Worm (Caenorhabditis elegans) whole organism, L1 larva: ENCODE results near the gene asp-13.

ENCODE experiments used
- C16A3.4 ChIP-seq: fragments of 150-350 bp; optimal IDR thresholded peaks from 2 replicates; lab custom pipeline; 2014; ENCODE audit warnings: missing biosample characterization, missing genetic modification characterization
- C34B4.2 ChIP-seq: sonication (generic microtip); optimal IDR thresholded peaks from 2 replicates; lab custom pipeline; 2017; ENCODE audit warnings: mild to moderate bottlenecking, missing genetic modification characterization, missing compliant biosample characterization
- Y116A8C.19 ChIP-seq: sonication (generic microtip); optimal IDR thresholded peaks from 2 replicates; lab custom pipeline; 2016; ENCODE audit warnings: missing compliant biosample characterization, missing genetic modification characterization, borderline replicate concordance
- aha-1 ChIP-seq: fragments of 150-350 bp; optimal IDR thresholded peaks from 2 replicates; lab custom pipeline; 2014; ENCODE audit warnings: missing biosample characterization, missing genetic modification characterization
- aly-2 ChIP-seq: fragments of 150-350 bp; optimal IDR thresholded peaks from 2 replicates; lab custom pipeline; 2014; ENCODE audit warnings: missing biosample characterization, missing genetic modification characterization
- ama-1 ChIP-seq: fragments of 150-350 bp; optimal IDR thresholded peaks from 2 replicates; lab custom pipeline; 2014
- blmp-1 ChIP-seq: fragments of 150-350 bp; optimal IDR thresholded peaks from 2 replicates; lab custom pipeline; 2014; ENCODE audit warnings: missing biosample characterization, missing genetic modification characterization
- ceh-63 ChIP-seq: fragments of 200-800 bp; sonication (Bioruptor generic); optimal IDR thresholded peaks from 2 replicates; lab custom pipeline; 2018; ENCODE audit warnings: mild to moderate bottlenecking, missing genetic modification characterization, missing compliant biosample characterization
- ceh-8 ChIP-seq: fragments of 200-800 bp; sonication (Bioruptor generic); optimal IDR thresholded peaks from 2 replicates; lab custom pipeline; 2018; ENCODE audit warnings: mild to moderate bottlenecking, missing genetic modification characterization, moderate library complexity, missing compliant biosample characterization
- ceh-88 ChIP-seq: fragments of 200-800 bp; sonication (Bioruptor generic); IDR thresholded peaks from 2 replicates; pipeline ENCODE4 v1.3.6; 2022; ENCODE audit warnings: missing genetic modification characterization, missing compliant biosample characterization
- dsc-1 ChIP-seq: sonication (generic microtip); optimal IDR thresholded peaks from 2 replicates; lab custom pipeline; 2016; ENCODE audit warnings: mild to moderate bottlenecking, missing genetic modification characterization, missing compliant biosample characterization
- egl-13 ChIP-seq: sonication (generic microtip); optimal IDR thresholded peaks from 2 replicates; lab custom pipeline; 2016; ENCODE audit warnings: missing genotype, missing genetic modification reagents, missing genetic modification characterization, missing compliant biosample characterization
- egl-27 ChIP-seq, 2 experiments: fragments of 150-350 bp in 1 of 2; sonication (generic microtip); optimal IDR thresholded peaks; 3 replicates each; lab custom pipeline; 2017 to 2018; ENCODE audit warnings: missing biosample characterization in 2 of 2, missing genetic modification characterization in 2 of 2, missing genetic modification reagents in 2 of 2
- elt-3 ChIP-seq, 6 experiments: fragments of 150-350 bp in 1 of 6; sonication (generic microtip); optimal IDR thresholded peaks; 2 replicates each; lab custom pipeline; 2017 to 2018; ENCODE audit warnings: missing biosample characterization in 6 of 6, missing genetic modification characterization in 6 of 6, inconsistent platforms in 1 of 6
- ets-5 ChIP-seq: fragments of 200-800 bp; sonication (Bioruptor generic); IDR thresholded peaks from 2 replicates; pipeline ENCODE4 v1.3.6; 2022; ENCODE audit warnings: missing genetic modification characterization, missing compliant biosample characterization
- fkh-10 ChIP-seq: sonication (generic microtip); optimal IDR thresholded peaks from 2 replicates; lab custom pipeline; 2017; ENCODE audit warnings: missing biosample characterization, missing genetic modification reagents, missing genetic modification characterization
- fkh-8 ChIP-seq: sonication (generic microtip); optimal IDR thresholded peaks from 2 replicates; lab custom pipeline; 2016; ENCODE audit warnings: mild to moderate bottlenecking, missing genetic modification characterization, missing compliant biosample characterization
- hlh-17 ChIP-seq: fragments of 200-800 bp; sonication (Bioruptor generic); optimal IDR thresholded peaks from 2 replicates; lab custom pipeline; 2018; ENCODE audit warnings: missing genetic modification characterization, mild to moderate bottlenecking, missing compliant biosample characterization, moderate library complexity, borderline replicate concordance
- hpl-2 ChIP-seq: fragments of 150-350 bp; optimal IDR thresholded peaks from 2 replicates; lab custom pipeline; 2014; ENCODE audit warnings: missing biosample characterization, missing genetic modification reagents, missing genetic modification characterization
- irx-1 ChIP-seq: sonication (generic microtip); optimal IDR thresholded peaks from 2 replicates; lab custom pipeline; 2016; ENCODE audit warnings: missing genetic modification characterization, missing compliant biosample characterization
- jun-1 ChIP-seq: fragments of 150-350 bp; optimal IDR thresholded peaks from 2 replicates; lab custom pipeline; 2014; ENCODE audit warnings: missing biosample characterization, missing genetic modification reagents, missing genetic modification characterization
- lin-35 ChIP-seq, 2 experiments: fragments of 150-350 bp; optimal IDR thresholded peaks; 2 replicates each; lab custom pipeline; 2014; ENCODE audit warnings: missing biosample characterization in 2 of 2, missing genetic modification characterization in 2 of 2, missing genetic modification reagents in 2 of 2
- lin-39 ChIP-seq: fragments of 150-350 bp; optimal IDR thresholded peaks from 2 replicates; lab custom pipeline; 2014; ENCODE audit warnings: missing biosample characterization, missing genetic modification reagents, missing genetic modification characterization
- lir-3 ChIP-seq: sonication (generic microtip); optimal IDR thresholded peaks from 2 replicates; lab custom pipeline; 2016; ENCODE audit warnings: mild to moderate bottlenecking, missing genetic modification characterization, moderate library complexity, missing compliant biosample characterization; ENCODE audit not compliant: poor library complexity
- lsy-2 ChIP-seq, 2 experiments: fragments of 150-350 bp; optimal IDR thresholded peaks; 2 replicates each; lab custom pipeline; 2014; ENCODE audit warnings: missing biosample characterization in 2 of 2, missing genetic modification characterization in 2 of 2
- mab-9 ChIP-seq: fragments of 200-800 bp; sonication (Bioruptor generic); IDR thresholded peaks from 2 replicates; pipeline ENCODE4 v1.3.6; 2022; ENCODE audit warnings: missing genetic modification reagents, missing genetic modification characterization, missing compliant biosample characterization
- mef-2 ChIP-seq: fragments of 150-350 bp; optimal IDR thresholded peaks from 2 replicates; lab custom pipeline; 2014; ENCODE audit warnings: missing biosample characterization, missing genetic modification characterization
- mep-1 ChIP-seq: fragments of 150-350 bp; optimal IDR thresholded peaks from 2 replicates; lab custom pipeline; 2014; ENCODE audit warnings: missing biosample characterization, missing genetic modification characterization
- nhr-11 ChIP-seq: fragments of 150-350 bp; optimal IDR thresholded peaks from 2 replicates; lab custom pipeline; 2014; ENCODE audit warnings: missing biosample characterization, missing genetic modification characterization
- nhr-12 ChIP-seq: sonication (generic microtip); optimal IDR thresholded peaks from 2 replicates; lab custom pipeline; 2017; ENCODE audit warnings: missing biosample characterization, missing genetic modification characterization
- nhr-19 ChIP-seq: fragments of 200-800 bp; sonication (Bioruptor generic); conservative IDR thresholded peaks from 2 replicates; pipeline ENCODE4 v1.3.6; 2022; ENCODE audit warnings: missing genetic modification characterization, missing compliant biosample characterization
- nhr-20 ChIP-seq: sonication (generic microtip); optimal IDR thresholded peaks from 2 replicates; lab custom pipeline; 2016; ENCODE audit warnings: mild to moderate bottlenecking, missing genetic modification characterization, missing compliant biosample characterization
- nhr-237 ChIP-seq: fragments of 150-350 bp; optimal IDR thresholded peaks from 2 replicates; lab custom pipeline; 2014; ENCODE audit warnings: missing biosample characterization, missing genetic modification characterization
- nhr-28 ChIP-seq: fragments of 150-350 bp; optimal IDR thresholded peaks from 2 replicates; lab custom pipeline; 2014; ENCODE audit warnings: missing biosample characterization, missing genetic modification characterization
- nhr-47 ChIP-seq: sonication (generic microtip); optimal IDR thresholded peaks from 2 replicates; lab custom pipeline; 2016; ENCODE audit warnings: mild to moderate bottlenecking, missing genetic modification characterization, moderate library complexity, missing compliant biosample characterization
- nhr-71 ChIP-seq: sonication (generic microtip); optimal IDR thresholded peaks from 2 replicates; lab custom pipeline; 2016; ENCODE audit warnings: mild to moderate bottlenecking, missing genetic modification characterization, moderate library complexity, missing compliant biosample characterization
- nhr-76 ChIP-seq: sonication (generic microtip); optimal IDR thresholded peaks from 2 replicates; lab custom pipeline; 2017; ENCODE audit warnings: missing biosample characterization, missing genetic modification characterization
- nhr-77 ChIP-seq: fragments of 150-350 bp; optimal IDR thresholded peaks from 2 replicates; lab custom pipeline; 2014; ENCODE audit warnings: missing biosample characterization, missing genetic modification characterization
- nhr-84 ChIP-seq: sonication (generic microtip); optimal IDR thresholded peaks from 2 replicates; lab custom pipeline; 2017; ENCODE audit warnings: missing biosample characterization, missing genetic modification characterization
- rnt-1 ChIP-seq: sonication (generic microtip); optimal IDR thresholded peaks from 2 replicates; lab custom pipeline; 2016; ENCODE audit warnings: mild to moderate bottlenecking, missing genetic modification characterization, moderate library complexity, missing compliant biosample characterization
- skn-1 ChIP-seq: fragments of 150-350 bp; optimal IDR thresholded peaks from 2 replicates; lab custom pipeline; 2014; ENCODE audit warnings: missing biosample characterization, missing genetic modification characterization
- snpc-4 ChIP-seq: fragments of 150-350 bp; optimal IDR thresholded peaks from 2 replicates; lab custom pipeline; 2014; ENCODE audit warnings: missing biosample characterization, missing genetic modification characterization
- snu-23 ChIP-seq: sonication (generic microtip); optimal IDR thresholded peaks from 2 replicates; lab custom pipeline; 2016; ENCODE audit warnings: missing genetic modification characterization, missing compliant biosample characterization
- sox-4 ChIP-seq: sonication (generic microtip); optimal IDR thresholded peaks from 2 replicates; lab custom pipeline; 2016; ENCODE audit warnings: missing genetic modification characterization, missing compliant biosample characterization
- sptf-1 ChIP-seq: fragments of 150-350 bp; optimal IDR thresholded peaks from 2 replicates; lab custom pipeline; 2014; ENCODE audit warnings: missing biosample characterization, missing genetic modification characterization
- swsn-7 ChIP-seq: sonication (generic microtip); optimal IDR thresholded peaks from 2 replicates; lab custom pipeline; 2016; ENCODE audit warnings: missing genetic modification characterization, missing compliant biosample characterization
- unc-130 ChIP-seq: fragments of 150-350 bp; optimal IDR thresholded peaks from 2 replicates; lab custom pipeline; 2017; ENCODE audit warnings: missing biosample characterization, missing genetic modification characterization, inconsistent platforms
- unc-30 ChIP-seq: sonication (generic microtip); optimal IDR thresholded peaks from 2 replicates; lab custom pipeline; 2017; ENCODE audit warnings: missing biosample characterization, missing genetic modification characterization
- unc-62 ChIP-seq: fragments of 150-350 bp; optimal IDR thresholded peaks from 2 replicates; lab custom pipeline; 2014; ENCODE audit warnings: missing biosample characterization, missing genetic modification reagents, missing genetic modification characterization
- unc-98 ChIP-seq: fragments of 200-800 bp; sonication (Bioruptor generic); IDR thresholded peaks from 2 replicates; pipeline ENCODE4 v1.3.6; 2022; ENCODE audit warnings: missing genetic modification characterization, missing compliant biosample characterization
- vab-15 ChIP-seq: sonication (generic microtip); optimal IDR thresholded peaks from 2 replicates; lab custom pipeline; 2017; ENCODE audit warnings: missing genotype, mild to moderate bottlenecking, missing genetic modification characterization, missing compliant biosample characterization
- xbp-1 ChIP-seq: sonication (generic microtip); optimal IDR thresholded peaks from 2 replicates; lab custom pipeline; 2016; ENCODE audit warnings: missing genetic modification characterization, missing compliant biosample characterization
- zip-4 ChIP-seq: fragments of 200-800 bp; sonication (Bioruptor generic); optimal IDR thresholded peaks from 2 replicates; lab custom pipeline; 2018; ENCODE audit warnings: mild to moderate bottlenecking, missing genetic modification characterization, moderate library complexity, missing compliant biosample characterization
- ztf-11 ChIP-seq, 2 experiments: sonication (generic microtip); optimal IDR thresholded peaks; 2 replicates each; lab custom pipeline; 2016 to 2017; ENCODE audit warnings: missing genetic modification characterization in 2 of 2, missing biosample characterization in 1 of 2, missing compliant biosample characterization in 1 of 2

The asp-13 gene

DNA sequence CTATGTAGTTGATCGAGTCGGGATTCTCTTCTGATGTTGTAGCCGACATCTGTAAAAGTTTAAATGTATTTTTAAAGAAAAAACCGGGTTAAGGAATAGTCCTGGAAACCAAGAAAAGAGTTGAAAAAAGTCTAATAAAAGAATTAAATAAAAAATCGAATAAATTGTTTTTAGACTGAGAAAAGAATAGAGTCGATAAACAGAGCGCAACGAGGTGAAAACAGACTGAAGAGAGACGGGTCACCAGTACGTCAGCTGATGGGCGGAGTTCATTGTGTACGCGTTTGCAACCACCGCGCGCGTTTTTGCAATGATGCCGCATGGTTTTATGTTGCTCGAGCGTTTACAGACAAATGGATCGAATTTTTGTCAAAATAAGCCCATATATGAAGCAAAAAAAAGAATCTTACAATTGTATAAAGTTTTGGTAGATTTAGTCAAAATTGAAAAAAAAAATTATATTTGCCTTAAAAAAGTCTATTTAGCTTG, 11.7 kb downstream of the asp-13 start, which contains the start of gene atg-18:
Gene atg-18, minus strand, starts transcription at position 51 of the 489 bp plus-strand sequence.
- TF ChIP-seq unc-30 (no peak), mab-9 (GFP tag; lab: Robert Waterston, UW) (no peak), ztf-11 (tag; optimal IDR thresholded peaks at IDR 0.05; lab: Kevin White, UChicago) (peak in 1 of 2 experiments; percentile 29), aha-1 (tag; lab: Kevin White, UChicago) (peak; percentile 19), nhr-77 (tag; lab: Kevin White, UChicago) (no peak), C34B4.2 (tag; lab: Kevin White, UChicago) (no peak), lsy-2 (tag; optimal IDR thresholded peaks at IDR 0.05; lab: Kevin White, UChicago) (peak; percentile 69 to 74), swsn-7 (tag; lab: Kevin White, UChicago) (peak; percentile 74), nhr-71 (tag; lab: Kevin White, UChicago) (peak; percentile 87), nhr-47 (tag; lab: Kevin White, UChicago) (peak; percentile 79), elt-3 (tag; optimal IDR thresholded peaks at IDR 0.05; lab: Kevin White, UChicago) (peak in 1 of 6 experiments; percentile 54), ceh-63 (no peak), nhr-12 (tag; lab: Kevin White, UChicago) (no peak), aly-2 (tag; lab: Kevin White, UChicago) (no peak), fkh-10 (GFP tag; lab: Kevin White, UChicago) (no peak), sptf-1 (no peak), hpl-2 (GFP tag; lab: Kevin White, UChicago) (peak; percentile 63), unc-98 (GFP tag; lab: Robert Waterston, UW) (no peak), lin-39 (peak; percentile 26), nhr-11 (no peak), jun-1 (tag; lab: Kevin White, UChicago) (no peak), blmp-1 (tag; lab: Kevin White, UChicago) (peak; percentile 76), nhr-237 (tag; lab: Kevin White, UChicago) (no peak), fkh-8 (peak; percentile 46), egl-13 (tag; lab: Kevin White, UChicago) (no peak), dsc-1 (peak; percentile 57), nhr-84 (tag; lab: Kevin White, UChicago) (no peak), Y116A8C.19 (tag; lab: Kevin White, UChicago) (no peak), nhr-76 (tag; lab: Kevin White, UChicago) (no peak), egl-27 (tag; optimal IDR thresholded peaks at IDR 0.05; lab: Kevin White, UChicago) (no peak), unc-130 (tag; lab: Kevin White, UChicago) (peak; percentile 58), vab-15 (tag; lab: Kevin White, UChicago) (no peak), C16A3.4 (tag; lab: Kevin White, UChicago) (peak; percentile 68), snu-23 (GFP tag; lab: Kevin White, UChicago) (peak; percentile 81), ets-5 (GFP tag; lab: Robert Waterston, UW) (no peak), snpc-4 (tag; lab: Kevin White, UChicago) (peak; percentile 34), sox-4 (tag; lab: Kevin White, UChicago) (peak; percentile 5), lir-3 (tag; lab: Kevin White, UChicago) (no peak), hlh-17 (no peak), xbp-1 (tag; lab: Kevin White, UChicago) (peak; percentile 70), unc-62 (GFP tag; lab: Kevin White, UChicago) (no peak), zip-4 (GFP tag; lab: Kevin White, UChicago) (no peak), skn-1 (peak; percentile 83), ceh-88 (no peak), nhr-20 (tag; lab: Kevin White, UChicago) (peak; percentile 84), ama-1 (no peak), nhr-19 (peak; percentile 76), lin-35 (GFP tag; optimal IDR thresholded peaks at IDR 0.05; lab: Kevin White, UChicago) (peak; percentile 51 to 79), nhr-28 (tag; lab: Kevin White, UChicago) (no peak), mep-1 (tag; lab: Kevin White, UChicago) (peak; percentile 46), irx-1 (tag; lab: Kevin White, UChicago) (peak; percentile 16), mef-2 (tag; lab: Kevin White, UChicago) (peak; percentile 4), rnt-1 (tag; lab: Kevin White, UChicago) (peak; percentile 85), ceh-8 (GFP tag; lab: Kevin White, UChicago) (no peak)
